Worm (Caenorhabditis elegans): Measurements from ENCODE around the gene Y111B2A.2.

DNA sequence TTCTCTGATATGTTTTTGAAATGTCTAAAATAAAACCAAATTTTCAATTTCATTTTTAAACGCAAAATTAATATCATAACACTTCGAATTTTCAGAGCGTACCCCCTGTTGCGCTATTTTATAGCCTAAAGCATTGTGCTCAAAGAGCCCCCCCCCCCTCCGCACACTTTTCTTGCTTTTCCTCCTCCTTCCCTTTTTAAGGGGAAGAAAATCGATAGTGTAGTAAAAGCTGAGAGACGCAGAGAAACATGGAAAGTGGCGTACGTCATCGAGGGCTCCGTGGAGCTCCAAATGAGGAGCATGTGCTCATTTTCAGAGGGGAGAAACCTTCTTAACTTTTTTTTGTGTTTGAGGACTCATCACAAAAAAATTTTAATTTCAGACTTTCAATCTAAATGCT lies 23.4 kb upstream of the Y111B2A.2 start, which contains the start of gene cccp-1:
- TF ChIP-seq him-1 (tag; optimal IDR thresholded peaks at IDR 0.05): peak; percentile 49
- TF ChIP-seq W03F9.2 (tag; optimal IDR thresholded peaks at IDR 0.05): no peak
- no peak for TF ChIP-seq dao-5 (tag; optimal IDR thresholded peaks at IDR 0.05)

Measured in whole organism, L4/young adult.